Worm (Caenorhabditis elegans) whole organism, L1 larva: ENCODE measurements around the gene F42C5.6.
A peak's percentile ranks its signal among the peaks of the same experiment; 100 is the strongest.

ENCODE experiments used
- C04F5.9 ChIP-seq: sonication (generic microtip); optimal IDR thresholded peaks from 2 replicates; lab custom pipeline; 2016; ENCODE audit warnings: missing genetic modification characterization, missing compliant biosample characterization
- F16B12.6 ChIP-seq: fragments of 150-350 bp; optimal IDR thresholded peaks from 2 replicates; lab custom pipeline; 2014; ENCODE audit warnings: missing biosample characterization, missing genetic modification characterization
- efl-1 ChIP-seq, 4 experiments: fragments of 150-350 bp; optimal IDR thresholded peaks in 3 of 4; peaks in 1 of 4; 1 replicate in 1 of 4; 2 replicates in 3 of 4; lab custom pipeline; 2014; ENCODE audit warnings: missing biosample characterization in 2 of 4, missing genetic modification characterization in 2 of 4, missing genetic modification reagents in 2 of 4
- ets-5 ChIP-seq: fragments of 200-800 bp; sonication (Bioruptor generic); IDR thresholded peaks from 2 replicates; pipeline ENCODE4 v1.3.6; 2022; ENCODE audit warnings: missing genetic modification characterization, missing compliant biosample characterization
- fkh-8 ChIP-seq: sonication (generic microtip); optimal IDR thresholded peaks from 2 replicates; lab custom pipeline; 2016; ENCODE audit warnings: mild to moderate bottlenecking, missing genetic modification characterization, missing compliant biosample characterization
- hpl-2 ChIP-seq: fragments of 150-350 bp; optimal IDR thresholded peaks from 2 replicates; lab custom pipeline; 2014; ENCODE audit warnings: missing biosample characterization, missing genetic modification reagents, missing genetic modification characterization
- jun-1 ChIP-seq: fragments of 150-350 bp; optimal IDR thresholded peaks from 2 replicates; lab custom pipeline; 2014; ENCODE audit warnings: missing biosample characterization, missing genetic modification reagents, missing genetic modification characterization
- lin-14 ChIP-seq: fragments of 200-800 bp; sonication (Bioruptor generic); optimal IDR thresholded peaks from 2 replicates; lab custom pipeline; 2018; ENCODE audit warnings: mild to moderate bottlenecking, missing genetic modification characterization, moderate library complexity, missing compliant biosample characterization
- mdl-1 ChIP-seq, 2 experiments: fragments of 150-350 bp; optimal IDR thresholded peaks; 2 replicates each; lab custom pipeline; 2014 to 2017; ENCODE audit warnings: missing biosample characterization in 2 of 2, missing genetic modification characterization in 2 of 2, inconsistent platforms in 1 of 2
- mep-1 ChIP-seq: fragments of 150-350 bp; optimal IDR thresholded peaks from 2 replicates; lab custom pipeline; 2014; ENCODE audit warnings: missing biosample characterization, missing genetic modification characterization
- nhr-12 ChIP-seq: sonication (generic microtip); optimal IDR thresholded peaks from 2 replicates; lab custom pipeline; 2017; ENCODE audit warnings: missing biosample characterization, missing genetic modification characterization
- nhr-20 ChIP-seq: sonication (generic microtip); optimal IDR thresholded peaks from 2 replicates; lab custom pipeline; 2016; ENCODE audit warnings: mild to moderate bottlenecking, missing genetic modification characterization, missing compliant biosample characterization
- nhr-28 ChIP-seq: fragments of 150-350 bp; optimal IDR thresholded peaks from 2 replicates; lab custom pipeline; 2014; ENCODE audit warnings: missing biosample characterization, missing genetic modification characterization
- nhr-47 ChIP-seq: sonication (generic microtip); optimal IDR thresholded peaks from 2 replicates; lab custom pipeline; 2016; ENCODE audit warnings: mild to moderate bottlenecking, missing genetic modification characterization, moderate library complexity, missing compliant biosample characterization
- nhr-71 ChIP-seq: sonication (generic microtip); optimal IDR thresholded peaks from 2 replicates; lab custom pipeline; 2016; ENCODE audit warnings: mild to moderate bottlenecking, missing genetic modification characterization, moderate library complexity, missing compliant biosample characterization
- nhr-77 ChIP-seq: fragments of 150-350 bp; optimal IDR thresholded peaks from 2 replicates; lab custom pipeline; 2014; ENCODE audit warnings: missing biosample characterization, missing genetic modification characterization
- skn-1 ChIP-seq: fragments of 150-350 bp; optimal IDR thresholded peaks from 2 replicates; lab custom pipeline; 2014; ENCODE audit warnings: missing biosample characterization, missing genetic modification characterization
- snu-23 ChIP-seq: sonication (generic microtip); optimal IDR thresholded peaks from 2 replicates; lab custom pipeline; 2016; ENCODE audit warnings: missing genetic modification characterization, missing compliant biosample characterization
- tlp-1 ChIP-seq: fragments of 150-350 bp; optimal IDR thresholded peaks from 2 replicates; lab custom pipeline; 2014; ENCODE audit warnings: missing biosample characterization, missing genetic modification characterization
- xbp-1 ChIP-seq: sonication (generic microtip); optimal IDR thresholded peaks from 2 replicates; lab custom pipeline; 2016; ENCODE audit warnings: missing genetic modification characterization, missing compliant biosample characterization
- ztf-11 ChIP-seq, 2 experiments: sonication (generic microtip); optimal IDR thresholded peaks; 2 replicates each; lab custom pipeline; 2016 to 2017; ENCODE audit warnings: missing genetic modification characterization in 2 of 2, missing biosample characterization in 1 of 2, missing compliant biosample characterization in 1 of 2
- ztf-4 ChIP-seq: fragments of 150-350 bp; optimal IDR thresholded peaks from 2 replicates; lab custom pipeline; 2014; ENCODE audit warnings: missing biosample characterization, missing genetic modification characterization

Gene F42C5.6

ce11 chrIV:7263137-7263536 is 45.7 kb downstream of the F42C5.6 start, which contains the start of gene glb-2:
Gene glb-2, minus strand, starts transcription at chrIV:7263237.
- TF ChIP-seq hpl-2: no peak
- no peak for TF ChIP-seq nhr-28
- no peak for TF ChIP-seq nhr-77 (tag; lab: Kevin White, UChicago)
- TF ChIP-seq, all 84 proteins: peak for 0

- TF ChIP-seq snu-23 (GFP tag; lab: Kevin White, UChicago) (peak; percentile 22), mdl-1 (tag; optimal IDR thresholded peaks at IDR 0.05; lab: Kevin White, UChicago) (no peak), xbp-1 (tag; lab: Kevin White, UChicago) (no peak), ets-5 (GFP tag; lab: Robert Waterston, UW) (no peak), nhr-71 (tag; lab: Kevin White, UChicago) (peak; percentile 15), lin-14 (peak; percentile 73), nhr-12 (no peak), fkh-8 (tag; lab: Kevin White, UChicago) (peak; percentile 30), efl-1 (optimal IDR thresholded peaks at IDR 0.05; lab: Kevin White, UChicago) (no peak), efl-1 (GFP tag; optimal IDR thresholded peaks at IDR 0.05 in 1 of 2; lab: Kevin White, UChicago) (no peak), F16B12.6 (no peak), mep-1 (tag; lab: Kevin White, UChicago) (peak; percentile 25), nhr-20 (tag; lab: Kevin White, UChicago) (no peak), ztf-11 (tag; optimal IDR thresholded peaks at IDR 0.05; lab: Kevin White, UChicago) (no peak), jun-1 (tag; lab: Kevin White, UChicago) (no peak), tlp-1 (tag; lab: Kevin White, UChicago) (no peak), skn-1 (tag; lab: Kevin White, UChicago) (peak; percentile 13), ztf-4 (tag; lab: Kevin White, UChicago) (no peak), nhr-47 (tag; lab: Kevin White, UChicago) (no peak), C04F5.9 (no peak)
Measured at ce11 chrIV:7260587-7260986, 48.3 kb downstream of the F42C5.6 start, which contains the start of gene C06E4.3. Gene C06E4.3, plus strand, starts transcription at chrIV:7260875.
